Worm (Caenorhabditis elegans): Measurements from ENCODE around the gene Y59H11AM.1.

The Y59H11AM.1 gene

DNA sequence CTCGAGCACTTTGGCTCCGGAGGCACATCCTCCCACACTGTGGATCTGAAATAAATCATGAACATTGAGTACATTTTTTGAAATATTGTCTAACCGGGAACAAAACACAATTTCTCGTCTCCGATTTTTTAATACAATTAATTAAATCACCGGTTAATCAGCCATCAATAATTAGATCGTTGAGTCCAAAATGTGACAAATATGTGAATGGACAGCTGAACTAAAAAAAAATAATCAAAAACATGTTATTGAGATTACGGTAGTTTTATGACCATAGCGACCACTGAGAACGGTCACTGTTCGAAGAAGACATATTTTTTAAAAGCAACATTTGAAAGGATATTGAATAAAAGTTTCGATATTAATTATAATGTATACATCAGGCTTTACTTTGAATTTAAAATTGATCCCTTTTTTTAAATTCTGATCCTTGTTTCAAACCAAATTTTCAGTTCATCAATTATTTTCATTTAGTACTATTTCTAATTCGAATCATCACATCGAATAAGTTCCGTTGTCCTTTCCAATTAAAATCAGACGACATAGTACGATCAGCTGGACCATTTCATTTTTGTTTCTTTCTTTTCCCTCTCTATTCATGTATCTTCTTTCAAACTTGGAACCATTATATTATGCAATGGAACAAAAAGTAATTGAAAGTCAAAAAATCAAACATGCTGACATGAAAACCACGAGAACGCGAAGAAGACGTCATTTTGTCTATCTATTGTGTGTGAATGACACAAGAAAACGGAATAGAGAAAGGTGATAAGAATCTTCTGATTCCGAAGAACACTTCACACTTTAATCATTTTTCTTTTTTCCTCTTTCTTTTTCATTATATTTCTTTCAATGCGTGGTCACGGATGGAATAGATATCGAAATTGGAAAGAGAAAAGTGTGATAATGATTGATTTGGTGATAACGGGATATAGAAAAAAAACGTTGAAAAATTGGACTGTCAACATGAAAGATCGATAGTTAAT, 40.9 kb upstream of the Y59H11AM.1 start:
- TF ChIP-seq gei-8 (GFP tag; optimal IDR thresholded peaks at IDR 0.05) (peak; percentile 85), Y48G9A.11 (GFP tag; IDR thresholded peaks at IDR 0.05) (no peak), rbr-2 (tag; optimal IDR thresholded peaks at IDR 0.05) (no peak), ceh-44 (GFP tag; IDR thresholded peaks at IDR 0.05) (no peak), cey-2 (tag; optimal IDR thresholded peaks at IDR 0.05; ENCODE audit: borderline replicate concordance, insufficient read depth) (peak; percentile 95), F26F4.8 (GFP tag; conservative IDR thresholded peaks at IDR 0.05) (no peak), zip-11 (GFP tag; IDR thresholded peaks at IDR 0.05) (no peak), mep-1 (tag; optimal IDR thresholded peaks at IDR 0.05) (peak; percentile 75), T20F7.1 (GFP tag; optimal IDR thresholded peaks at IDR 0.05) (peak; percentile 79), lin-38 (GFP tag; IDR thresholded peaks at IDR 0.05) (peak; percentile 25; the same call in 1 of the 2 replicates), nhr-76 (tag; optimal IDR thresholded peaks at IDR 0.05) (peak; percentile 61), ceh-62 (tag; optimal IDR thresholded peaks at IDR 0.05) (no peak), nhr-102 (tag; optimal IDR thresholded peaks at IDR 0.05) (peak; percentile 75), ama-1 (optimal IDR thresholded peaks at IDR 0.05) (peak; percentile 0), nhr-28 (tag; optimal IDR thresholded peaks at IDR 0.05) (peak; percentile 99), F37D6.2 (tag; optimal IDR thresholded peaks at IDR 0.05) (no peak), hif-1 (tag; optimal IDR thresholded peaks at IDR 0.05) (peak in 1 of 2 experiments; percentile 61), egl-27 (tag; optimal IDR thresholded peaks at IDR 0.05) (no peak), zag-1 (tag; optimal IDR thresholded peaks at IDR 0.05) (no peak), lsy-2 (tag; optimal IDR thresholded peaks at IDR 0.05) (peak; percentile 33 to 72), mdl-1 (tag; optimal IDR thresholded peaks at IDR 0.05) (peak; percentile 46 to 94), lin-29 (GFP tag; IDR thresholded peaks at IDR 0.05) (no peak), sdz-12 (GFP tag; optimal IDR thresholded peaks at IDR 0.05) (no peak), nhr-6 (tag; optimal IDR thresholded peaks at IDR 0.05) (peak; percentile 91), mxl-3 (GFP tag; optimal IDR thresholded peaks at IDR 0.05) (peak; percentile 73), mdt-29 (GFP tag; IDR thresholded peaks at IDR 0.05) (no peak), nhr-10 (tag; optimal IDR thresholded peaks at IDR 0.05) (peak; percentile 90), fos-1 (tag; optimal IDR thresholded peaks at IDR 0.05) (peak; percentile 76), ceh-20 (GFP tag; IDR thresholded peaks at IDR 0.05) (peak; percentile 87), hlh-30 (tag; optimal IDR thresholded peaks at IDR 0.05; ENCODE audit: insufficient read depth) (peak; percentile 92), aha-1 (tag) (peak; percentile 98), saeg-2 (GFP tag; IDR thresholded peaks at IDR 0.05) (peak; percentile 77; the same call in 1 of the 2 replicates), jun-1 (tag; optimal IDR thresholded peaks at IDR 0.05) (peak; percentile 47), tra-1 (GFP tag; IDR thresholded peaks at IDR 0.05) (peak; percentile 94), php-3 (GFP tag; IDR thresholded peaks at IDR 0.05) (peak; percentile 97), snpc-1.2 (GFP tag; IDR thresholded peaks at IDR 0.05) (no peak), daf-19 (GFP tag; conservative IDR thresholded peaks at IDR 0.05) (no peak), nhr-77 (tag; optimal IDR thresholded peaks at IDR 0.05) (peak; percentile 96), hlh-11 (tag; optimal IDR thresholded peaks at IDR 0.05) (peak; percentile 97), spr-3 (GFP tag; optimal IDR thresholded peaks at IDR 0.05) (no peak), pha-4 (GFP tag; IDR thresholded peaks at IDR 0.05) (peak; percentile 66; the same call in 1 of the 2 replicates), pha-4 (tag; optimal IDR thresholded peaks at IDR 0.05) (no peak), nhr-48 (tag; optimal IDR thresholded peaks at IDR 0.05) (peak; percentile 93), spr-1 (tag; optimal IDR thresholded peaks at IDR 0.05) (no peak), hmg-1.1 (GFP tag; IDR thresholded peaks at IDR 0.05) (no peak), tag-97 (GFP tag; IDR thresholded peaks at IDR 0.05) (no peak), zfp-3 (GFP tag; conservative IDR thresholded peaks at IDR 0.05) (peak; percentile 61; the same call in 1 of the 2 replicates), dve-1 (tag; optimal IDR thresholded peaks at IDR 0.05; ENCODE audit: insufficient read depth) (peak; percentile 99), zip-2 (tag; optimal IDR thresholded peaks at IDR 0.05) (peak; percentile 26)

Data from whole organism, L4 larva.